Fruit fly (Drosophila melanogaster) Kc167 (cell line): ENCODE data around the gene Bulli.

Experiments
- Myc ChIP-seq: fragments of >200 bp; optimal IDR thresholded peaks from 2 replicates; lab custom pipeline; 2017; ENCODE audit warnings: missing external identifiers
- Sin3A ChIP-seq: fragments of >200 bp; optimal IDR thresholded peaks from 2 replicates; lab custom pipeline; 2018; ENCODE audit warnings: missing external identifiers
- h ChIP-seq: fragments of >200 bp; optimal IDR thresholded peaks from 3 replicates; lab custom pipeline; 2018; ENCODE audit warnings: missing external identifiers
- insv ChIP-seq: fragments of >200 bp; optimal IDR thresholded peaks from 3 replicates; lab custom pipeline; 2018; ENCODE audit warnings: missing external identifiers
- psq ChIP-seq: fragments of >200 bp; optimal IDR thresholded peaks from 2 replicates; lab custom pipeline; 2017; ENCODE audit warnings: missing external identifiers
- ttk ChIP-seq: sonication (Bioruptor generic); optimal IDR thresholded peaks from 2 replicates; lab custom pipeline; 2017; ENCODE audit warnings: missing external identifiers

The Bulli gene

DNA sequence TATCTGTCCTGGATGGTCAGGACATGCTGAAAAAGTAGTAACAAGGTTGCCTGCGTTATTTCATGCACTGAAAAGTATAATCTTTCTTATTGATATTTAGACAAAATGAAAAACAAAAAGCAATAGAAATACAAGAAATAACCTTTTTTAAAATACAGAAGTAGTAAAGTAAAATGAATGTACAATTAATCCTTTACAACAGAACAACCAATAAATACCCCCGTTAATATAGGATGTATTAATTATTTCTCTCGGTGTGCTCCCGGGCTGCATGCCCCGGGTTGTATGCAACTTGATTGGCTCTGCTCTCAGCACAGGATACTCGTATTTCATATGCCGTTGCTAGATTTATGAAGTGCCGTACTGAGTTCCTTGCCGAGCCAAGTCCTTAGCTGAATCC lies 10.1 kb downstream of the Bulli start:
- TF ChIP-seq Myc (no peak), h (lab: Kevin White, UChicago) (no peak), psq (lab: Kevin White, UChicago) (no peak), insv (lab: Kevin White, UChicago) (no peak), Sin3A (lab: Kevin White, UChicago) (no peak), ttk (no peak)

DNA sequence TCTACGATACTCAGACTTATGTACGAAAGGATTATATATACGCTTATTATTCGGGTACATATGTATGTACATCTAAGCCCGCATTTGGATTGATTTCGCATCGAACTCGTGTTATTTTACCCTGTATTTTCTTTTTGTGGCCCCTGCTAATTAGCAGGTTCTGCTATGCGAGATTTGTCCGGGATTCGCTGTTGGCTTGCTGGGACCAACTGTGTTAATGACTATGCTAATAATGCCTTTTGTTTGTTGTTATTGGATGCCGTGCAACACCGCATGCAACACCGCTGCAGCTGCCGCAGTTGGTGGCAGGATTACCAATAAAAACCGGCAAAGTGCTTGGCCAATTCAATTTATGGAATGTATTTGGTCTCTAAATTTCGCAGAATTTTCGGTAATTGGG lies 12.0 kb downstream of the Bulli start:
- TF ChIP-seq insv (lab: Kevin White, UChicago): no peak
- no peak for TF ChIP-seq Sin3A (lab: Kevin White, UChicago)
- no peak for TF ChIP-seq ttk
- no peak for TF ChIP-seq h (lab: Kevin White, UChicago)
- no peak for TF ChIP-seq Myc
- TF ChIP-seq psq (lab: Kevin White, UChicago): no peak

DNA sequence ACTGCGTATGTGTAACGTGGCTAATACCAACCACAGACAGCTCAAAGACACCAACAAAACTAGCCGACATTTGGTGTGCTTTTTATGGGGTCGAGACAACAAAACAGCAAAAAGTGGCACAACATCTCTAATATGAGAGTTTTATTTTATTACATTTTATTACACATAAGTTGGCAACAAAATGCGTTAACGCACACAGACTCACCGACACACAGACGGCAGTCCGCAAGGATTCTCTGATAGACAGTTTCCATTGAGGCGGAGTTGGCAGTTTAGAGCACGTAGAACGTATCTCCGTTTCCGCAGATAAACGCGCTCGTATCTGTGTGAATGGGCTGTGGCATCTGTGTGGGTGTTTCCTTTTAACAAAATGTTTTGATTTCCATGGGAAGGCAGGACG lies 19.6 kb downstream of the Bulli start:
- no peak for TF ChIP-seq psq (lab: Kevin White, UChicago)
- no peak for TF ChIP-seq ttk
- TF ChIP-seq Sin3A (lab: Kevin White, UChicago): no peak

DNA sequence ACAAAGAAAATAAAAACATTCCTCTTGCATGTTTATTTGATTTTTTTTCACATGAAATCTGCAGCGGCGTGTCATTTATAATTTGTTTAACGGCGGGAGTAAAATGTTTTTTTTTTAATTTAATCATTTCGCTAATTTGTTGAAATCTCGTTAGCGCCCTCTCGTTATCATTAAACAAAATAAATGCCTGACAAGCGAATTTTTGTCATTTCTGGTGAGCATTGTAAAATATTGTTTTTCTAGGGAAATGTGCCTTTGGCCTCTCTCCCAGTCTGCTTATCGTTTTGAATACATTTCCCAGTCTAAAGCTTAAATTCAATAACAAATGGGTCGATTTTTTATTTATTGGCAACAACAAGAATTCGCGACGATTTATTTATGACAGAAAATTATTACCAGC lies 23.8 kb downstream of the Bulli start:
- TF ChIP-seq psq (lab: Kevin White, UChicago) (no peak), Sin3A (lab: Kevin White, UChicago) (no peak), ttk (no peak), h (lab: Kevin White, UChicago) (no peak), insv (lab: Kevin White, UChicago) (no peak), Myc (no peak)

DNA sequence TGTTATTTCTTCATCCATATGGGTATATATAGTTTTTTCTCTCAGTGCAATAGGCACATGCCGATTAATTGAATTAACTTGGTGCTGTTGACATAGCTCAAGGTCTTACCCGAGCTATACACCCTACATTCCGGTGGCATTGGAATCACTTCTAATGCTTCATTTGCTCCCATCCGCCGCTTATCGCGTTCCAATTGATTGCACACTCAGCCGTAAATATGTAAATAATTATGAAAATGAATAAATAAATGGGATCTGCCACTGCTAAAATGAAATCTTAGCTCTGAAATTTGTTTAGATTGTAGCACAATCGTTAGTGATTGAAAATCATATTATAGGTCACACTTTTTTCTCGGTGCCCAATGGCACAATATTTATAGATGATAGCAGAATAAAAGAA lies 28.4 kb downstream of the Bulli start:
- TF ChIP-seq ttk (no peak), h (lab: Kevin White, UChicago) (no peak), Sin3A (lab: Kevin White, UChicago) (no peak), psq (lab: Kevin White, UChicago) (no peak), insv (lab: Kevin White, UChicago) (no peak), Myc (no peak)

DNA sequence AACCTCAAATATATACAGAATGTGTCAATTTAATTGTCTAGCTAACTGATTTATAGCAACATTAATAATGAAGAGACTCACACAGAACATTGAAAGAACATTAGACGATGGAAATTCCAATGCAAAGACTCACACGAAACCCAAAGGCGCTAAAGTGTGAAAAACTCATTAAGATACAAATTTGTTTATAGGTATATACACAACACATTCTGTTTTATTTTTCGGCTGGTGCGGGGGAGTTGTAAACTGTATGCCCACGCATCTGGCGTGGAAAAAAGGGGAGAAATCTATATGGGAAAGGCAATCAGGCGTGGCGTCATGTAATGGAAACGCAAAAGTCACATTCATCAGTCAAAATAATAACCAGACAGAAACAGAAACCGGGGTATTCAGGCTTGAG lies 31.2 kb downstream of the Bulli start:
- TF ChIP-seq ttk: no peak
- TF ChIP-seq Myc: no peak
- no peak for TF ChIP-seq psq (lab: Kevin White, UChicago)
- TF ChIP-seq insv (lab: Kevin White, UChicago): no peak
- TF ChIP-seq Sin3A (lab: Kevin White, UChicago): no peak
- no peak for TF ChIP-seq h (lab: Kevin White, UChicago)

DNA sequence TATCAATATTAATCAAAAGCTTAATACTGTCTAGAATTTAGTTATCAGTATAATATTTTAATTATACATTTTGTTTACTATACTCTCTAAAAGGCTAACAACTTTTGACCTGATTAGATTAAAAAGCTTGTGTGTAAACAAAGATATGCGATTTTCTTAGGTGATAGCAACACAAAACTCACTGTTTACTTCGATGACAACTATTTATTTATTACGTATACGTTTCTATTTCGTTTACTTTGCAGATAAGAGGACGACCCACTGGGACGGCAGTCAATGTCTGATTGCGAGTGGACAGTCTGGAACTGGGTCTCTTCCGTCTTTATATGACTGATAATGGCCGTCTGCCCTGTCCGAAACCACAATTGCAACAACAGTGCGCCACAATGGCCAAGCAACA lies 34.3 kb downstream of the Bulli start:
- TF ChIP-seq ttk: no peak
- TF ChIP-seq insv (lab: Kevin White, UChicago): no peak
- TF ChIP-seq Sin3A (lab: Kevin White, UChicago): no peak
- TF ChIP-seq Myc: no peak
- TF ChIP-seq h (lab: Kevin White, UChicago): no peak
- no peak for TF ChIP-seq psq (lab: Kevin White, UChicago)

DNA sequence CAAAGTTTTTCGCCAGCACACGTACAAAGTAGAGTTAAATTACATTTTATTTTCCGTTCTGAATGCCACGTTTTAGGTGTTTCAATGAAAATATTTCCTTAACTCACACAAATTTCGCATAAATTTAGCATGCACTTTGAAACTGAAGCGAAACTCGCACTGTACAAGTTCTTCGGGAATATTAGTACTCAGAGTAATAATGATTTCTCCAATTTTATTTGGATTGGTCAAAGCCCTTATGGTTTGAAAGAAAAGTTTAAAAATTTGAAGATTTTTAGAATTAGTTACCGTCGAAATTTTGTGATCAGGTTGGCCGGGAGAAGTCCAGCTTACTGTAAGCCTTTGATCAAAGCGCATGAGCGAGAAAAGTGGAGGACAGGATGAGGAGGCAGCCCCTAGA lies 41.9 kb downstream of the Bulli start, which contains the start of gene betaTub65B:
Gene betaTub65B, plus strand, starts transcription at position 301 of the 400 bp plus-strand sequence.
- TF ChIP-seq psq (lab: Kevin White, UChicago) (no peak), insv (lab: Kevin White, UChicago) (no peak), Myc (no peak), Sin3A (lab: Kevin White, UChicago) (no peak), h (lab: Kevin White, UChicago) (no peak), ttk (no peak)
